Worm (Caenorhabditis elegans) whole organism, L4/young adult: Measurements from ENCODE around the gene grl-5.

ENCODE experiments used
- W03F9.2 ChIP-seq: fragments of 150-350 bp; optimal IDR thresholded peaks from 2 replicates; lab custom pipeline; 2014; ENCODE audit warnings: missing biosample characterization, missing genetic modification characterization
- him-1 ChIP-seq: sonication (generic microtip); optimal IDR thresholded peaks from 2 replicates; lab custom pipeline; 2016; ENCODE audit warnings: missing genotype, missing genetic modification reagents, missing genetic modification characterization, missing compliant biosample characterization

DNA sequence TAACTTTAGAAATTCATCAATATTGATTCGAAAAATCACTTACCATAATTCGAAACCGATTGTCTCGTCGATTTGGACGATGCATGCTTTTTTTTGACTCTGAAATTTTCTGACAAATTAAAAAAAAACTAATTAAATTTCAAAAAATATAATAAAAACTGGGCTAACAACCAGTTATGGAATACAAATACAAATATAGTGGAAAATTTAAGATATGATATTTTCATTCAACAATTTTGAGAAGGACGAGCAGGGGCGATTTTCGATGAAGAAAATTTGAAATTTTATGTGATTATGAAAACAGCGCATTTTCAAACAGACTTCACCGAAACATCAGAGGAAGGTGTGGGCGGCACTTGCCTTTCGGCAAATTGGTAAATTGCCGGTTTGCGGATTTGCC is 32.2 kb downstream of the grl-5 start, which contains the start of gene F13A2.1:
- TF ChIP-seq W03F9.2 (tag; lab: Kevin White, UChicago) (no peak), him-1 (tag; lab: Kevin White, UChicago) (no peak)
